Worm (Caenorhabditis elegans): ENCODE results near the gene srbc-17.

- no peak for TF ChIP-seq fos-1 (tag; optimal IDR thresholded peaks at IDR 0.05)
- TF ChIP-seq egl-27 (tag; optimal IDR thresholded peaks at IDR 0.05) = no peak
Measured at ce11 chrV:2149432-2149831, 28.1 kb upstream of the srbc-17 start, which contains the start of gene C45H4.21.

Measured in whole organism, L2 larva.